Worm (Caenorhabditis elegans): ENCODE data around the gene C15F1.8.

- TF ChIP-seq aptf-3 (GFP tag; IDR thresholded peaks at IDR 0.05) = no peak
- TF ChIP-seq K12H6.12 (tag; optimal IDR thresholded peaks at IDR 0.05) = no peak
- TF ChIP-seq pbrm-1 (GFP tag; IDR thresholded peaks at IDR 0.05) = no peak
- no peak for TF ChIP-seq ccch-3 (GFP tag; optimal IDR thresholded peaks at IDR 0.05)
- TF ChIP-seq ceh-79 (tag; optimal IDR thresholded peaks at IDR 0.05) = no peak
- no peak for TF ChIP-seq unc-62 (GFP tag; optimal IDR thresholded peaks at IDR 0.05)
- TF ChIP-seq snpc-3.4 (tag; optimal IDR thresholded peaks at IDR 0.05) = no peak
- TF ChIP-seq ceh-91 (GFP tag; IDR thresholded peaks at IDR 0.05) = no peak
- TF ChIP-seq pha-4 (tag; optimal IDR thresholded peaks at IDR 0.05) = no peak
Measured at ce11 chrII:6979646-6980045, 2.0 kb upstream of the C15F1.8 start, which contains the start of gene C15F1.2.
